Worm (Caenorhabditis elegans): ENCODE data around the gene oac-59.

DNA sequence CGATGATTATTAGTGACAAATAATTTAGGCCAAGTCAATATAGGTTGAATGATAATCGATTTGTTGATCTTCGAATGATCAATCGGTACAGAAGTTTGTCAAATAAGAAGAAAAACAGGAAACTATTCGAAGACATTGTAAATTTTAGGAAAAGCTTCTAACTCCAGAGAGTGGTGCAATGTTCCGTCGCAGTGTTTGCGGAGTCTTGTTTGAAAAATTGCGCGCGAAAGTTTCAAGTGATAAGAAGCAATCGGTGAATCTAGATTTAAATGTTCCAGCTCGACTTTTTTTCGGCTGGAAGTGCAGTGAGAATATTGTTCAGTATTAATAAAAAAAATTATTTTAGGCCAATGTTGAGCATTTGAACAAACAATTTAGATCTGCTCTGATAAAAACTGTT, 33.6 kb upstream of the oac-59 start:
- TF ChIP-seq elt-1 (tag; optimal IDR thresholded peaks at IDR 0.05; ENCODE audit: borderline replicate concordance, insufficient read depth) (no peak), lin-13 (tag; optimal IDR thresholded peaks at IDR 0.05) (no peak), pha-4 (tag; optimal IDR thresholded peaks at IDR 0.05) (no peak), unc-62 (GFP tag; optimal IDR thresholded peaks at IDR 0.05) (no peak), mls-2 (tag; optimal IDR thresholded peaks at IDR 0.05) (no peak), snpc-4 (tag; optimal IDR thresholded peaks at IDR 0.05) (no peak), M03D4.4 (tag; optimal IDR thresholded peaks at IDR 0.05) (no peak), unc-39 (tag; optimal IDR thresholded peaks at IDR 0.05) (no peak), elt-3 (tag; optimal IDR thresholded peaks at IDR 0.05) (no peak)

Data from whole organism, mixed stage, embryonic.